Fruit fly (Drosophila melanogaster): Measurements from ENCODE around the gene rumi.

- TF ChIP-seq usp (GFP tag; optimal IDR thresholded peaks at IDR 0.05) (no peak), psq (optimal IDR thresholded peaks at IDR 0.05) (no peak)
Observed at dm6 chr3R:22770207-22770606, 19.8 kb upstream of the rumi start, which contains the start of gene CG43093.

All from whole organism.